Fruit fly (Drosophila melanogaster): ENCODE data around the gene CG8028.

CG8028 gene

DNA sequence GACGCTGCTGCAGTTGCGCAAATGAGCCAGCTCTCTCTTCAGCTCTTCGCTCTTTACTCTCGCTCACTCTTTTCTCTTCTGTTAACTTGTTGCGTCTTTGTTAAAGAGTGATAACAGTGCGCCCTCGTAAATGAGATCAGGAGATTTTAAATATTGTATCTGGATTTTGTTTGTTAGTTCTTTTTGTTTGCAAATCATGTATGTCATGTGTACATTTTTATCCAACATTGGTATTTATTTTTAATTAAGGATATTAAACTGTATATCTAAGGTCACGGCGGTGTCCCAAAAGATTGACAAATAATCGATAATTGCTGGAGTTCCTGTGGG is 18.6 kb upstream of the CG8028 start (continued):
- TF ChIP-seq Drgx (GFP tag; IDR thresholded peaks at IDR 0.05) (peak; percentile 59; the same call in 1 of the 2 replicates), crp (GFP tag; optimal IDR thresholded peaks at IDR 0.05) (no peak), dimm (GFP tag; IDR thresholded peaks at IDR 0.05) (no peak), Dad (GFP tag; optimal IDR thresholded peaks at IDR 0.05) (no peak), Pdp1 (GFP tag; optimal IDR thresholded peaks at IDR 0.05) (peak; percentile 38 to 53), CG11723 (GFP tag; optimal IDR thresholded peaks at IDR 0.05) (no peak), sim (GFP tag; IDR thresholded peaks at IDR 0.05) (no peak; the same call in 1 of the 2 replicates), Side (GFP tag; optimal IDR thresholded peaks at IDR 0.05) (no peak), stc (GFP tag; IDR thresholded peaks at IDR 0.05) (peak; percentile 71), gsb (GFP tag; IDR thresholded peaks at IDR 0.05) (0 out of 2 replicates have a peak, but pooled peaks have one; percentile 25), vnd (GFP tag; IDR thresholded peaks at IDR 0.05; ENCODE audit: partially characterized antibody) (no peak), mirr (GFP tag; optimal IDR thresholded peaks at IDR 0.05) (no peak), MBD-R2 (GFP tag; IDR thresholded peaks at IDR 0.05) (no peak), CG10147 (GFP tag; optimal IDR thresholded peaks at IDR 0.05) (no peak), Mrtf (GFP tag; IDR thresholded peaks at IDR 0.05) (0 out of 3 replicates have a peak, but pooled peaks have one; percentile 50), amos (GFP tag; IDR thresholded peaks at IDR 0.05; ENCODE audit: partially characterized antibody) (no peak), ttk (GFP tag; IDR thresholded peaks at IDR 0.05) (no peak), Gsc (GFP tag; IDR thresholded peaks at IDR 0.05) (no peak), CG32772 (GFP tag; IDR thresholded peaks at IDR 0.05) (peak; percentile 31; the same call in 1 of the 2 replicates), CG1603 (tag; optimal IDR thresholded peaks at IDR 0.05) (peak; percentile 35), CG1602 (GFP tag; optimal IDR thresholded peaks at IDR 0.05) (no peak), CG11247 (GFP tag; IDR thresholded peaks at IDR 0.05) (0 out of 2 replicates have a peak, but pooled peaks have one; percentile 35), trem (tag; optimal IDR thresholded peaks at IDR 0.05) (peak; percentile 49), CG6765 (GFP tag; optimal IDR thresholded peaks at IDR 0.05) (no peak), CG8290 (GFP tag; optimal IDR thresholded peaks at IDR 0.05) (no peak), CG8290 (tag; optimal IDR thresholded peaks at IDR 0.05) (peak in 1 of 2 experiments; percentile 2), Hr78 (GFP tag; optimal IDR thresholded peaks at IDR 0.05) (no peak), CG10654 (GFP tag; optimal IDR thresholded peaks at IDR 0.05) (no peak), CG6791 (GFP tag; IDR thresholded peaks at IDR 0.05; ENCODE audit: partially characterized antibody) (no peak), CG13287 (GFP tag; IDR thresholded peaks at IDR 0.05; ENCODE audit: partially characterized antibody) (no peak), Hr3 (GFP tag; optimal IDR thresholded peaks at IDR 0.05) (no peak), Rx (GFP tag; IDR thresholded peaks at IDR 0.05) (peak; percentile 41; the same call in 1 of the 2 replicates), prd (optimal IDR thresholded peaks at IDR 0.05) (no peak), prd (GFP tag; IDR thresholded peaks at IDR 0.05) (peak; percentile 71), gem (tag; optimal IDR thresholded peaks at IDR 0.05) (peak; percentile 69), sens-2 (GFP tag; IDR thresholded peaks at IDR 0.05) (peak; percentile 24; the same call in 1 of the 2 replicates), dati (GFP tag; IDR thresholded peaks at IDR 0.05) (0 out of 2 replicates have a peak, but pooled peaks have one; percentile 10), NFAT (GFP tag; IDR thresholded peaks at IDR 0.05) (no peak), CG18764 (GFP tag; optimal IDR thresholded peaks at IDR 0.05) (peak; percentile 8), CG5953 (GFP tag; IDR thresholded peaks at IDR 0.05) (no peak), Atf6 (GFP tag; IDR thresholded peaks at IDR 0.05) (peak; percentile 46), bab2 (GFP tag; optimal IDR thresholded peaks at IDR 0.05) (peak; percentile 36), chn (GFP tag; optimal IDR thresholded peaks at IDR 0.05) (peak; percentile 65), CG18619 (GFP tag; optimal IDR thresholded peaks at IDR 0.05) (no peak), Hmr (GFP tag; optimal IDR thresholded peaks at IDR 0.05) (peak; percentile 11), CG13424 (tag; optimal IDR thresholded peaks at IDR 0.05) (peak; percentile 44), insv (GFP tag; optimal IDR thresholded peaks at IDR 0.05) (no peak), wor (GFP tag; IDR thresholded peaks at IDR 0.05) (peak; percentile 28; the same call in 1 of the 2 replicates), gcm (GFP tag; optimal IDR thresholded peaks at IDR 0.05) (peak; percentile 47), D (optimal IDR thresholded peaks at IDR 0.05) (no peak), D (GFP tag; optimal IDR thresholded peaks at IDR 0.05) (no peak), CG5180 (GFP tag; optimal IDR thresholded peaks at IDR 0.05) (no peak)
